Fruit fly (Drosophila melanogaster) S2 (cell line): ENCODE measurements around the gene CG11672.

Experiments
- CG8478 ChIP-seq: fragments of >200 bp; optimal IDR thresholded peaks from 2 replicates; lab custom pipeline; 2018
- CTCF ChIP-seq, 2 experiments: fragments of >200 bp; optimal IDR thresholded peaks; 2 replicates each; lab custom pipeline; 2018

DNA sequence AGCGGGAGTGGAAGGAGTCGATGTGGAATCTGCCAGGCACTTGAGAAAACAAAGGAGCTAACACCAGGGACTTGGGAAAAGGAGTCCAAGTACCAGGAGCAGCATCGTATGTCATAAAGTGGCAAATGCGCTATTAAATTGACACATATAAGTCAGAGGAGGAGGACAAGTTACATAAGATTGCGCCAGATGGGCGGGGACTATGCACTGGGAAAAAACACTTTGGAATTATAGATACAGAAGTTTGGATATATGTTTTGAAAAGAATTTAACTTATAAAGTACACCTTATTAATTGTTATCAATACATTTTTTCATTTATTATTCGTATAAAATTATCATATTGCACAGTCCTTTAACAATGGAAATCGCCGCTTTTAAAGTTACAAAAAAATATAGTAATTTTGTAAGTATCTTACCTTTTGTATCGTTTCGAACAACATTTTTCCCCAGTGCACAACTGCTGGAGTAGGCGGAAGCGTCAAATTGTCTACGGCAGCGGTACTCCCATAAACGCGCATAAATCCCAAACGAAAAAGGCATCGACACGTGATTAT lies 45.7 kb upstream of the CG11672 start:
- TF ChIP-seq CG8478 (lab: Kevin White, UChicago) (no peak), CTCF (optimal IDR thresholded peaks at IDR 0.05; lab: Kevin White, UChicago) (no peak)
